Fruit fly (Drosophila melanogaster) S2 (cell line): ENCODE measurements around the gene Regnase-1.

Experiments
- CG8478 ChIP-seq: fragments of >200 bp; optimal IDR thresholded peaks from 2 replicates; lab custom pipeline; 2018
- CTCF ChIP-seq, 2 experiments: fragments of >200 bp; optimal IDR thresholded peaks; 2 replicates each; lab custom pipeline; 2018

dm6 chr3R:20057501-20057900 lies 21.6 kb upstream of the Regnase-1 start, which contains the start of gene mdlc:
- TF ChIP-seq CG8478 (lab: Kevin White, UChicago) (no peak), CTCF (optimal IDR thresholded peaks at IDR 0.05; lab: Kevin White, UChicago) (peak in 1 of 2 experiments; percentile 14)
